Worm (Caenorhabditis elegans) whole organism, L4/young adult: ENCODE data around the gene eri-1.

ENCODE experiments used
- dao-5 ChIP-seq: sonication (generic microtip); optimal IDR thresholded peaks from 2 replicates; lab custom pipeline; 2016; ENCODE audit warnings: missing genotype, missing genetic modification characterization, moderate library complexity, missing compliant biosample characterization
- him-1 ChIP-seq: sonication (generic microtip); optimal IDR thresholded peaks from 2 replicates; lab custom pipeline; 2016; ENCODE audit warnings: missing genotype, missing genetic modification reagents, missing genetic modification characterization, missing compliant biosample characterization

DNA sequence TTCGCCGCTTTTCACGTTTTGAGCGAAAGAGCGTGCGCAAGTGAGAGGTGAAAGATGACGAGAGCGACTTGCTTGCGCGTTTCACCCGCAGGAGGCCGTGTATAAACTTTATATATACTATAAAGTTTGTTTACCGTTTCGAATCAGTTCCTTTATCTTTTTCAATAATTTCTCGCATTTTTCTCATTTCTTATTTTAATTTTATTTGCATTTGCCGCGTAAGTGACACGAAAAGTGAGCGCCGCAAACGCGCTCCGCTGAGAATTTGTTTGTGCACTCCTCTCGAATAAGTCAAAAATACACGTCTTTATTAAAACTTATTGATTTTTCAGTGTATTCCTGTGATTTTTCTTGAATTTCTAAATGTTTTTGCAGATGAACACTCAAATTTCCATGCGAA lies 23.9 kb upstream of the eri-1 start, which contains the start of gene mrpl-55:
- TF ChIP-seq him-1 (peak; percentile 39), dao-5 (tag; lab: Kevin White, UChicago) (no peak)
